Worm (Caenorhabditis elegans) whole organism, early embryonic: ENCODE data around the gene Y39A1A.16.

Experiments used
- B0310.2 ChIP-seq: sonication (generic microtip); optimal IDR thresholded peaks from 2 replicates; lab custom pipeline; 2016; ENCODE audit warnings: mild to moderate bottlenecking, missing genetic modification characterization, missing compliant biosample characterization
- F13C5.2 ChIP-seq: sonication (generic microtip); optimal IDR thresholded peaks from 2 replicates; lab custom pipeline; 2017; ENCODE audit warnings: mild to moderate bottlenecking, missing genetic modification characterization, inconsistent platforms, missing compliant biosample characterization
- aly-1 ChIP-seq: sonication (generic microtip); optimal IDR thresholded peaks from 2 replicates; lab custom pipeline; 2016; ENCODE audit warnings: missing genetic modification characterization, missing compliant biosample characterization
- ama-1 ChIP-seq: fragments of 150-350 bp; optimal IDR thresholded peaks from 2 replicates; lab custom pipeline; 2014
- ceh-13 ChIP-seq: fragments of 200-800 bp; sonication (Bioruptor generic); optimal IDR thresholded peaks from 2 replicates; lab custom pipeline; 2018; ENCODE audit warnings: mild to moderate bottlenecking, missing genetic modification characterization, missing compliant biosample characterization
- ceh-36 ChIP-seq: sonication (generic microtip); optimal IDR thresholded peaks from 2 replicates; lab custom pipeline; 2016; ENCODE audit warnings: missing genetic modification characterization, inconsistent platforms, missing compliant biosample characterization
- ets-7 ChIP-seq: sonication (generic microtip); optimal IDR thresholded peaks from 2 replicates; lab custom pipeline; 2016; ENCODE audit warnings: missing genotype, missing genetic modification characterization, missing compliant biosample characterization
- flt-1 ChIP-seq: fragments of 200-800 bp; sonication (Bioruptor generic); IDR thresholded peaks from 2 replicates; pipeline ENCODE4 v1.3.6; 2022; ENCODE audit warnings: missing genetic modification characterization, missing compliant biosample characterization
- hmbx-1 ChIP-seq: sonication (generic microtip); optimal IDR thresholded peaks from 2 replicates; lab custom pipeline; 2016; ENCODE audit warnings: mild to moderate bottlenecking, missing genetic modification characterization, missing compliant biosample characterization
- hmg-4 ChIP-seq: fragments of 200-800 bp; sonication (Bioruptor generic); optimal IDR thresholded peaks from 2 replicates; lab custom pipeline; 2018; ENCODE audit warnings: mild to moderate bottlenecking, missing genetic modification characterization, missing compliant biosample characterization
- hnd-1 ChIP-seq: sonication (generic microtip); optimal IDR thresholded peaks from 2 replicates; lab custom pipeline; 2016; ENCODE audit warnings: missing genetic modification characterization, missing compliant biosample characterization
- pes-1 ChIP-seq: fragments of 200-800 bp; sonication (Bioruptor generic); IDR thresholded peaks from 2 replicates; pipeline ENCODE4 v1.3.6; 2022; ENCODE audit warnings: missing genetic modification reagents, missing genetic modification characterization, missing compliant biosample characterization
- scrt-1 ChIP-seq: fragments of 200-800 bp; sonication (Bioruptor generic); IDR thresholded peaks from 2 replicates; pipeline ENCODE4 v1.3.6; 2022; ENCODE audit warnings: missing genetic modification characterization, missing compliant biosample characterization
- sea-1 ChIP-seq: fragments of 200-800 bp; sonication (Bioruptor generic); conservative IDR thresholded peaks from 2 replicates; pipeline ENCODE4 v1.3.6; 2022; ENCODE audit warnings: missing genetic modification characterization, missing compliant biosample characterization
- tbx-11 ChIP-seq: fragments of 200-800 bp; sonication (Bioruptor generic); IDR thresholded peaks from 2 replicates; pipeline ENCODE4 v1.3.6; 2022; ENCODE audit warnings: missing genetic modification characterization, missing compliant biosample characterization
- tbx-37 ChIP-seq: fragments of 200-800 bp; sonication (Bioruptor generic); conservative IDR thresholded peaks from 2 replicates; pipeline ENCODE4 v1.3.6; 2022; ENCODE audit warnings: missing genetic modification reagents, missing genetic modification characterization, missing compliant biosample characterization
- tra-4 ChIP-seq: sonication (generic microtip); optimal IDR thresholded peaks from 2 replicates; lab custom pipeline; 2017; ENCODE audit warnings: missing genetic modification characterization, missing compliant biosample characterization

Y39A1A.16 gene

DNA sequence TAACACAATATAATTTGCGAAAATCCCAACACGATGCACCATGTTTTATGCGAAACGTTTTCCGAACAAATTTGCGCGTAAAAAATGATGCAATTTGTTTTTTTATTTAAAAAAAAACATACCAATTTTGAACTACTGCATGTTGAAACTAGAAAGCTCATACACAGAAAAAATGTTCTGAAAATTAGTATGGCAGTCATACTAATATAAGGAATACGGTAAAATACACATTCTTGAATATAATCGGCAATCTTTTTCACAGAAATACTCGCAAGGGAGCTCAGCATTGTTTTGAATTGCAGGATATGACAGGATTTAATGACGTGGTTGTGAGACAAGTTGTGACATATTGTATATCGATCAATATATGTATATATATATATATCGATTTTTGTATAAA lies at the start of gene Y39A1A.16:
Y39A1A.16 (plus strand) TSS at position 301 of the 400 bp plus-strand sequence.
- no peak for TF ChIP-seq hmbx-1 (tag; lab: Kevin White, UChicago)
- no peak for TF ChIP-seq scrt-1
- TF ChIP-seq flt-1 (GFP tag; lab: Robert Waterston, UW): no peak
- TF ChIP-seq B0310.2 (tag; lab: Kevin White, UChicago): no peak
- TF ChIP-seq sea-1: no peak
- no peak for TF ChIP-seq pes-1 (GFP tag; lab: Robert Waterston, UW)
- TF ChIP-seq ama-1 (lab: Kevin White, UChicago): no peak

DNA sequence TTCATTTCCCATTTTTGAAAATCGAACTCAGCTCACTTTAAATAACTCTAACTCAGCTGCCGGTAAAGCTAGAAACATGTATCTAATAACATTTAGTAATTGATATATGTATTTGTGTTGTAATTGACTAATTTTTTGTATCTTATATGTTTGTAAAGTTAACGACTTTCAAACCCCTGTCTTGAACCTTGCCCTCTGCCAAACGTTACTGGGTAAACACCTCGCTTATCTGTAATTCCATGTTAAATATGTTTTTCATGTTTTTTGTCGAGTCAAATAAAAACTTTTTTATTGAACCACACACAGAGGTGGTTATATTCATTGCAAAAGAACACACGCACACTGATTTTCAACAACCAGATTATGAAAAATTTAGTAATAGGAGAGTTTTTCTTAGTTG lies 49.3 kb upstream of the Y39A1A.16 start:
- TF ChIP-seq hnd-1 (tag; lab: Kevin White, UChicago): no peak
- TF ChIP-seq sea-1: no peak
- no peak for TF ChIP-seq ceh-36 (tag; lab: Kevin White, UChicago)
- no peak for TF ChIP-seq ets-7 (tag; lab: Kevin White, UChicago)
- no peak for TF ChIP-seq hmg-4
- no peak for TF ChIP-seq ama-1 (lab: Kevin White, UChicago)
- TF ChIP-seq F13C5.2 (tag; lab: Kevin White, UChicago): no peak
- TF ChIP-seq tbx-37 (GFP tag; lab: Robert Waterston, UW): no peak
- TF ChIP-seq pes-1 (GFP tag; lab: Robert Waterston, UW): no peak
- TF ChIP-seq ceh-13 (GFP tag; lab: Kevin White, UChicago): no peak
- TF ChIP-seq aly-1 (tag; lab: Kevin White, UChicago): no peak
- no peak for TF ChIP-seq tra-4 (tag; lab: Kevin White, UChicago)
- no peak for TF ChIP-seq scrt-1
- TF ChIP-seq hmbx-1 (tag; lab: Kevin White, UChicago): no peak
- TF ChIP-seq B0310.2 (tag; lab: Kevin White, UChicago): no peak
- no peak for TF ChIP-seq tbx-11 (GFP tag; lab: Robert Waterston, UW)
- no peak for TF ChIP-seq flt-1 (GFP tag; lab: Robert Waterston, UW)

DNA sequence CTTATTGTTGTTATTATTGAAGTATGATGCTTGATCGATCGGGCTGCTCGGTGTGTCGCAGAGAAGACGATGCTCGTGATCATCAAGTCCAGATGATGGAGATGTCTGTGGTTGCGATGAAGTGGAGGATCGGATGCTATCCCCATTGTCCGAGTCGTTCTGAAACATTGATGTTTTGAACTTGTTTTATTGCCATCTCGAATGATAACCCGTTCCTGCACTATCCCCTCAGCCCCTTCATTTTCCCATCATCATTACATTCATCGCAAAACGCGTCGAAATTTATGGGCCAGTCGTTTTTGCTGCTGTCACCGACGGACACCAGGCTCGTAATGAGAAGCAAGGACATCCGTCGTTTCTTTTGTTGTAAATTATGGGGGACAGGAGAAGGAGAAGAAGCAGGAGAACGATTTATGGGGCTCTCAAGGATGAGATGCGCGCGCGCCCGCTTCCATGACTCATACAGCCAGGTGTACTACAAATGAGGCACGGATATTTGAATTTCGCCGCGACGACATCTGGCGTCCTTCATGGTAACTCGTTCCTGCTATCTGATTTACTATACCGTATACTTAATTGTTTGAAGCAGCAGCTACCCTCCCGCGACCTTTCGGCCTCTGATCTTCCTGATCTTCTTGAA lies 47.1 kb upstream of the Y39A1A.16 start:
- TF ChIP-seq hnd-1 (tag; lab: Kevin White, UChicago): no peak
- no peak for TF ChIP-seq aly-1 (tag; lab: Kevin White, UChicago)
- TF ChIP-seq hmg-4: no peak
- TF ChIP-seq hmbx-1 (tag; lab: Kevin White, UChicago): no peak
- TF ChIP-seq pes-1 (GFP tag; lab: Robert Waterston, UW): no peak
- TF ChIP-seq tra-4 (tag; lab: Kevin White, UChicago): no peak

DNA sequence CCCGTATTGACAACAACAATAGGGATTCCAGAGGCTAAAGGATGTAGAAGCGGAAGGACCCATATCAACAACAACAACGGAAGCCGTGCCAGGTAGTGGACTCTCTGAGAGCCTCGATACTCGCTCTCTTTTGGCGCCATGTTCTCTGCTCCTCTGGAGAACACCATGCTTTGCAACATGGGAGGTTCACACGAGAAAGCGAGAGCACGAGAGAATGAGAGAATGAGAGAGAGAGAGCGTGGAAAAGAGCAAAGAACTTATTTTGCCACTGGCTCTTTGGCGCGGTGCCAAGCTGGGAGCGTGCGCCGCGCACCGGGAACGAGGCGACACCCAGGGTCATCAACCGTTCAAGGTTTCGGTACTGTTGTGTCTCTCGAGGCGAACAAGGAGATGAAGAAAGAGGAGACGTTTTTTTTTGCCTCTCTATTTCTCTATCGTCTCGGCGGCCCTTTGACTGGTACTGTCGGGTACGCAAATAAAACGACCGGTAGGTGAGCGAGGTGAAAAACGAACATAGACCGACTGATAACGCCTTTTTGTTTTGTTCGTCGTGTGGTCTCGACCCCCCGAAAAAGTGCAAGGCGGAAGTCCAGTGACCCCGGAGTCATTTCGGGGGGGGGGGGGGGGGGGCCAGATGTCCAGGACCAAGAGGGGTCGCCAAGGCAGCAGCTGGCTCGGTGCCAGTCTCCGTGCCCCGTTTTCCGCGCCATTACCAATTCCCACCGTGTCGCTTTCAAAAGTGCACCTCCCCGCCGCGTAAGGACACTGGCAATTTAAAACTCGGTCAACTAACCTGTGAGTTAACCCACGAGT lies 46.3 kb upstream of the Y39A1A.16 start, which contains the start of gene Y39A1A.10:
Y39A1A.10 (plus strand) TSS at position 139 of the 813 bp plus-strand sequence.
- TF ChIP-seq tbx-11 (GFP tag; lab: Robert Waterston, UW): no peak
- TF ChIP-seq sea-1: no peak

DNA sequence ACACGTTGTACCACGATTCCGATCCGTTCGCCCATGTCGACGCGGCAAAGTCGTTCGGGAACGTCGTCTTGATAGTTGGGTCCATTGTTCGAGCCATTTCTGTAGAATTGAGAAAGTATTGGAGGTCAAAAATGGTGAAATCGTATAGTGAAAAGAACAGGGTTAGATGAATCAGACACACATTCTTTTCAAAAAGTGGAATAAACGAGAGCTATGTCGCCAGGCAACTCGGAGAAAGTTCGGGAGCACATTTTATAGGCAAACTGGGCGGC lies 45.7 kb upstream of the Y39A1A.16 start, which contains the start of gene Y39A1A.9:
Y39A1A.9 (minus strand) TSS at position 99 of the 272 bp plus-strand sequence.
- TF ChIP-seq sea-1: no peak
- no peak for TF ChIP-seq hmbx-1 (tag; lab: Kevin White, UChicago)
- no peak for TF ChIP-seq aly-1 (tag; lab: Kevin White, UChicago)
- TF ChIP-seq hnd-1 (tag; lab: Kevin White, UChicago): no peak
- TF ChIP-seq pes-1 (GFP tag; lab: Robert Waterston, UW): no peak
- no peak for TF ChIP-seq F13C5.2 (tag; lab: Kevin White, UChicago)
- no peak for TF ChIP-seq tbx-11 (GFP tag; lab: Robert Waterston, UW)
- no peak for TF ChIP-seq ceh-13 (GFP tag; lab: Kevin White, UChicago)

DNA sequence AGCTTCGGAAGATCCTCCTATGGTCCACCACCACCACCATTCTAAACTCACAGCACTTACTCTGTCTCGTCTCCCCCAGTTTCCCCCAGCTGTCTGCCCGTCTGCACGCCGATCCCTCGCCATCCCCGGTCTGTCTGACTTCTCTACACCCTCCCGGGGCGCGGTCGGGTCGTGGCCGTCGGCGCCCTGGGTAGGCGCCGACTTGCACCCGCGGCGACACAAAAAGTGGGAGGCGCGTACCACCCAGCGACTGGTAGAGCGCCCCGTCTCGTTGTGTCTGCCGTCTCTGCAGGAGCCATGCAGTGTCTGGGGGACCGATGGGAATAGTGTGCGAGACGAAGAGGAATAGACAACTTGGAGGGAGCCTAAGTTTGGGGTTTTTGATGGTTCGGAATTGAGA lies 45.0 kb upstream of the Y39A1A.16 start:
- TF ChIP-seq sea-1 (no peak), tbx-11 (GFP tag; lab: Robert Waterston, UW) (no peak), aly-1 (tag; lab: Kevin White, UChicago) (peak; percentile 47), flt-1 (GFP tag; lab: Robert Waterston, UW) (0 out of 2 replicates have a peak, but pooled peaks have one; percentile 8)

DNA sequence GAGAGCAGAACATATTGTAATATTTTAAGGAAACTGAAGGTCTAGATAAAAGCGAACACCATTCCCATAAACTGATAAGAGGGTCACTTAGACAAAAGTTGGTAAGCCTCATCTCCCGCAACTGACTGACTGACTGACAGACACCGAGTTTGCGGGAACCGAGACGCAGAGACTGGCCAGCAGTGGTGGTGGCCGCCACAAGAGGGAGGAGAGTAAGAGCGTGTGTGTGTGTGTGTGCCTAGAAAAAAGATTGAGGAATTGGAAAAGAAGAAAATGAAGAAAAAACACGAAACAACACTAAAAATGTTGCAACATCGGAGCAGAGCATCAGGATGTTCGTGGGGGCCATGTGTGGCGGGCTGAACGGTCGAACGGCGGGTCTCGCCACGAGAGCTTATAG lies 44.5 kb upstream of the Y39A1A.16 start:
- no peak for TF ChIP-seq pes-1 (GFP tag; lab: Robert Waterston, UW)
- no peak for TF ChIP-seq ama-1 (lab: Kevin White, UChicago)
- TF ChIP-seq tbx-11 (GFP tag; lab: Robert Waterston, UW): no peak
- no peak for TF ChIP-seq aly-1 (tag; lab: Kevin White, UChicago)
- no peak for TF ChIP-seq hnd-1 (tag; lab: Kevin White, UChicago)
- no peak for TF ChIP-seq ceh-36 (tag; lab: Kevin White, UChicago)
- no peak for TF ChIP-seq tbx-37 (GFP tag; lab: Robert Waterston, UW)
- TF ChIP-seq tra-4 (tag; lab: Kevin White, UChicago): no peak
- TF ChIP-seq ets-7 (tag; lab: Kevin White, UChicago): no peak
- TF ChIP-seq sea-1: no peak
- no peak for TF ChIP-seq hmbx-1 (tag; lab: Kevin White, UChicago)
- TF ChIP-seq ceh-13 (GFP tag; lab: Kevin White, UChicago): no peak
- TF ChIP-seq F13C5.2 (tag; lab: Kevin White, UChicago): no peak
- no peak for TF ChIP-seq hmg-4
- no peak for TF ChIP-seq flt-1 (GFP tag; lab: Robert Waterston, UW)
- TF ChIP-seq scrt-1: no peak
- no peak for TF ChIP-seq B0310.2 (tag; lab: Kevin White, UChicago)
